Fruit fly (Drosophila melanogaster): ENCODE results near the gene CG43050.

DNA sequence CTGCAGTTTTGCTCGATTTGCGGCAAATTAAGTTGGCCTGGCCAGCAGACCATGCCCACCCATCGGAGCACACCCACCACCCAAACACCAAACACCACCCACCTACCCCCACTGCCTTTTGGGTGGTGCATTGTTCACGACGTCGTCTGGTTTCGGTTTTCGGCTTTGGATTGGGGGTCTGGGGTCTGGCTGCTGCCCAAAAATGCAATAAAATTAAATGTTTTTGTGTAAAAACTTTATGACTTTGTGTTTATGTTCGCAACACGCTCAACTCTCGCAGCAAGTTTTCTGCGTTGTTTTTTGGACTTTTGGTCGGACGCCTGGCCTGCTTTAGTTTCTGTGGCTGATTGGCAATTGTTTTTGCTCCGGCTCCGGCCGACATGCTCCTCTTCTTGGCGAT lies 2.4 kb upstream of the CG43050 start:
- TF ChIP-seq psq (optimal IDR thresholded peaks at IDR 0.05): no peak
- TF ChIP-seq pan (optimal IDR thresholded peaks at IDR 0.05): no peak

Measured in whole organism.